Fruit fly (Drosophila melanogaster): ENCODE results near the gene CG7322.

DNA sequence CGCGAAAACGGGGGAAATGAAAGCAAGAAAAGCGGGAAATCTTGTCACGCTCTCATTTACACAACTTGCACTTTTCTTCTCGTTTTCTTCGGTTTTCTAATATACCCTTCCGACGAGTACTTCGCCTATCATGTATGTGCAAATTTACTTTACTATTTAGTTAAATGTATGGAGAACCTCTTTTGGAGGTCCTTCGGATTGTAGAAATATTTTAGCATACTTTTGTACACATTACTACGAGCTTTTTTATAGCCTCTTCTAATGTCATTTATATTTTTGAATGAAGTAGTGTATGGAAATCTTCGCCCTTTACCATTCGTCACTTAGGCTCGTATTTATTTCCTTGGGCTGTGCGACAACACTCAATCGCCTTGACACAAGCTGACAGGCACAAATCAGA, 39.7 kb upstream of the CG7322 start:
- TF ChIP-seq CG17912 (GFP tag; optimal IDR thresholded peaks at IDR 0.05) (no peak), CG7839 (tag; optimal IDR thresholded peaks at IDR 0.05) (no peak), Usf (GFP tag; optimal IDR thresholded peaks at IDR 0.05) (no peak), Side (GFP tag; optimal IDR thresholded peaks at IDR 0.05) (no peak), CG13624 (GFP tag; optimal IDR thresholded peaks at IDR 0.05) (no peak), tup (GFP tag; optimal IDR thresholded peaks at IDR 0.05) (no peak), Deaf1 (tag; optimal IDR thresholded peaks at IDR 0.05) (no peak), CG17829 (tag; optimal IDR thresholded peaks at IDR 0.05) (no peak), nau (GFP tag; optimal IDR thresholded peaks at IDR 0.05) (no peak)
